Fruit fly (Drosophila melanogaster): Measurements from ENCODE around the gene sc.

- TF ChIP-seq Snoo (tag; optimal IDR thresholded peaks at IDR 0.05) (no peak), Ets98B (GFP tag; IDR thresholded peaks at IDR 0.05) (no peak), CG32121 (GFP tag; IDR thresholded peaks at IDR 0.05) (no peak), fd96Ca (GFP tag; IDR thresholded peaks at IDR 0.05) (no peak), CG4496 (GFP tag; IDR thresholded peaks at IDR 0.05) (no peak), CG10348 (GFP tag; IDR thresholded peaks at IDR 0.05) (no peak), CG34367 (tag; optimal IDR thresholded peaks at IDR 0.05) (no peak)
Measured at dm6 chrX:414352-414751, 18.5 kb downstream of the sc start.

Data from whole organism, pupa.